Fruit fly (Drosophila melanogaster) whole organism, embryonic: ENCODE results near the gene CG43731.

Source experiments
- Asciz ChIP-seq: fragments of 200-800 bp; sonication (Bioruptor generic); optimal IDR thresholded peaks from 2 replicates; lab custom pipeline; 2017; ENCODE audit warnings: missing biosample characterization, mild to moderate bottlenecking, missing genetic modification characterization, missing genetic modification reagents
- BEAF-32 ChIP-seq: fragments of 200-800 bp; sonication (Bioruptor generic); optimal IDR thresholded peaks from 3 replicates; lab custom pipeline; 2017; ENCODE audit warnings: missing biosample characterization, missing genetic modification characterization, mild to moderate bottlenecking, moderate library complexity, missing genetic modification reagents
- Bgb ChIP-seq: fragments of 200-800 bp; sonication (Bioruptor generic); IDR thresholded peaks from 2 replicates; pipeline ENCODE4 v1.3.6; 2022; ENCODE audit warnings: missing biosample characterization, missing genetic modification characterization; ENCODE audit not compliant: partially characterized antibody
- BtbVII ChIP-seq: fragments of 200-800 bp; sonication (Bioruptor generic); optimal IDR thresholded peaks from 3 replicates; lab custom pipeline; 2017; ENCODE audit warnings: missing biosample characterization, mild to moderate bottlenecking, missing genetic modification characterization
- CG10321 ChIP-seq: fragments of 200-800 bp; sonication (Bioruptor generic); IDR thresholded peaks from 2 replicates; pipeline ENCODE4 v1.3.6; 2022; ENCODE audit warnings: missing biosample characterization, missing genetic modification characterization
- CG10431 ChIP-seq: fragments of 200-800 bp; sonication (Bioruptor generic); optimal IDR thresholded peaks from 3 replicates; lab custom pipeline; 2018; ENCODE audit warnings: missing biosample characterization, mild to moderate bottlenecking, missing genetic modification characterization
- CG11456 ChIP-seq: fragments of 200-800 bp; sonication (Bioruptor generic); IDR thresholded peaks from 3 replicates; pipeline ENCODE4 v1.3.6; 2022; ENCODE audit warnings: missing biosample characterization, missing genetic modification characterization
- CG12071 ChIP-seq: fragments of 200-800 bp; sonication (Bioruptor generic); optimal IDR thresholded peaks from 3 replicates; lab custom pipeline; 2018; ENCODE audit warnings: missing biosample characterization, mild to moderate bottlenecking, missing genetic modification characterization
- CG12104 ChIP-seq: fragments of 200-800 bp; sonication (Bioruptor generic); optimal IDR thresholded peaks from 3 replicates; lab custom pipeline; 2016; ENCODE audit warnings: missing biosample characterization, missing genetic modification characterization
- CG12155 ChIP-seq: fragments of 200-800 bp; sonication (Bioruptor generic); optimal IDR thresholded peaks from 3 replicates; lab custom pipeline; 2016; ENCODE audit warnings: missing biosample characterization, missing genetic modification characterization
- CG15011 ChIP-seq: fragments of 200-800 bp; sonication (Bioruptor generic); optimal IDR thresholded peaks from 3 replicates; lab custom pipeline; 2018; ENCODE audit warnings: missing biosample characterization, mild to moderate bottlenecking, missing genetic modification characterization
- CG1647 ChIP-seq: fragments of 200-800 bp; sonication (Bioruptor generic); optimal IDR thresholded peaks from 3 replicates; lab custom pipeline; 2016; ENCODE audit warnings: missing biosample characterization, missing genetic modification characterization
- CG17385 ChIP-seq: fragments of 200-800 bp; sonication (Bioruptor generic); optimal IDR thresholded peaks from 3 replicates; lab custom pipeline; 2018; ENCODE audit warnings: missing biosample characterization, mild to moderate bottlenecking, missing genetic modification characterization
- CG17802 ChIP-seq: fragments of 200-800 bp; sonication (Bioruptor generic); optimal IDR thresholded peaks from 2 replicates; lab custom pipeline; 2018; ENCODE audit warnings: missing biosample characterization, mild to moderate bottlenecking, missing genetic modification characterization, moderate library complexity
- CG17912 ChIP-seq: fragments of 200-800 bp; sonication (Bioruptor generic); optimal IDR thresholded peaks from 2 replicates; lab custom pipeline; 2018; ENCODE audit warnings: missing biosample characterization, mild to moderate bottlenecking, missing genetic modification characterization
- CG18619 ChIP-seq: fragments of 200-800 bp; sonication (Bioruptor generic); optimal IDR thresholded peaks from 3 replicates; lab custom pipeline; 2017; ENCODE audit warnings: missing biosample characterization, mild to moderate bottlenecking, missing genetic modification characterization
- CG3407 ChIP-seq: fragments of 200-800 bp; sonication (Bioruptor generic); optimal IDR thresholded peaks from 2 replicates; lab custom pipeline; 2018; ENCODE audit warnings: missing biosample characterization, mild to moderate bottlenecking, missing genetic modification characterization
- CG34224 ChIP-seq: fragments of 200-800 bp; sonication (Bioruptor generic); IDR thresholded peaks from 3 replicates; pipeline ENCODE4 v1.3.6; 2022; ENCODE audit warnings: missing biosample characterization, missing genetic modification characterization; ENCODE audit not compliant: partially characterized antibody
- CG4360 ChIP-seq: fragments of 200-800 bp; sonication (Bioruptor generic); IDR thresholded peaks from 2 replicates; pipeline ENCODE4 v1.3.6; 2022; ENCODE audit warnings: missing biosample characterization, missing genetic modification characterization
- CG43689 ChIP-seq: fragments of 200-800 bp; sonication (Bioruptor generic); IDR thresholded peaks from 2 replicates; pipeline ENCODE4 v1.3.6; 2022; ENCODE audit warnings: missing biosample characterization, missing genetic modification characterization
- CG4820 ChIP-seq: fragments of 200-800 bp; sonication (Bioruptor generic); optimal IDR thresholded peaks from 3 replicates; lab custom pipeline; 2016; ENCODE audit warnings: missing biosample characterization, missing genetic modification characterization
- CG5953 ChIP-seq: fragments of 200-800 bp; sonication (Bioruptor generic); IDR thresholded peaks from 2 replicates; pipeline ENCODE4 v1.3.6; 2022; ENCODE audit warnings: missing biosample characterization, missing genetic modification characterization
- CG8924 ChIP-seq: fragments of 200-800 bp; optimal IDR thresholded peaks from 3 replicates; lab custom pipeline; 2019; ENCODE audit warnings: missing biosample characterization, mild to moderate bottlenecking, missing genetic modification characterization, moderate library complexity
- Camta ChIP-seq: fragments of 200-800 bp; sonication (Bioruptor generic); optimal IDR thresholded peaks from 2 replicates; lab custom pipeline; 2016; ENCODE audit warnings: missing biosample characterization, missing genetic modification characterization
- CrebB ChIP-seq: fragments of 200-800 bp; sonication (Bioruptor generic); optimal IDR thresholded peaks from 3 replicates; lab custom pipeline; 2018; ENCODE audit warnings: missing biosample characterization, mild to moderate bottlenecking, missing genetic modification characterization
- Dip3 ChIP-seq: fragments of 200-800 bp; sonication (Bioruptor generic); optimal IDR thresholded peaks from 3 replicates; lab custom pipeline; 2016; ENCODE audit warnings: missing biosample characterization, missing genetic modification characterization
- Drgx ChIP-seq: fragments of 200-800 bp; sonication (Bioruptor generic); IDR thresholded peaks from 2 replicates; pipeline ENCODE4 v1.3.6; 2022; ENCODE audit warnings: missing biosample characterization, missing genetic modification characterization
- Ets65A ChIP-seq: fragments of 200-800 bp; sonication (Bioruptor generic); peaks from one replicate; lab custom pipeline; 2016; ENCODE audit warnings: missing biosample characterization, missing genetic modification characterization
- Hey ChIP-seq: fragments of 200-800 bp; sonication (Bioruptor generic); optimal IDR thresholded peaks from 3 replicates; lab custom pipeline; 2018; ENCODE audit warnings: missing biosample characterization, mild to moderate bottlenecking, missing genetic modification characterization
- Optix ChIP-seq: fragments of 200-800 bp; sonication (Bioruptor generic); IDR thresholded peaks from 3 replicates; pipeline ENCODE4 v1.3.6; 2022; ENCODE audit warnings: missing biosample characterization, missing genetic modification characterization
- PHDP ChIP-seq: fragments of 200-800 bp; sonication (Bioruptor generic); optimal IDR thresholded peaks from 3 replicates; lab custom pipeline; 2018; ENCODE audit warnings: missing biosample characterization, mild to moderate bottlenecking, missing genetic modification characterization, moderate library complexity
- Side ChIP-seq: fragments of 200-800 bp; sonication (Bioruptor generic); optimal IDR thresholded peaks from 2 replicates; lab custom pipeline; 2016; ENCODE audit warnings: missing biosample characterization, missing genetic modification characterization
- Stat92E ChIP-seq, 3 experiments: fragments of >200 bp in 2 of 3; fragments of 200-800 bp in 1 of 3; sonication (Bioruptor generic) in 1 of 3; optimal IDR thresholded peaks; 2 replicates each; lab custom pipeline; 2017 to 2019; ENCODE audit warnings: missing biosample characterization in 3 of 3, missing genetic modification characterization in 3 of 3, mild to moderate bottlenecking in 1 of 3, moderate library complexity in 1 of 3
- chm ChIP-seq: fragments of 200-800 bp; sonication (Bioruptor generic); IDR thresholded peaks from 2 replicates; pipeline ENCODE4 v1.3.6; 2022; ENCODE audit warnings: missing biosample characterization, missing genetic modification characterization
- exex ChIP-seq: fragments of 200-800 bp; sonication (Bioruptor generic); optimal IDR thresholded peaks from 4 replicates; lab custom pipeline; 2018; ENCODE audit warnings: missing biosample characterization, mild to moderate bottlenecking, missing genetic modification characterization, moderate library complexity
- gt ChIP-seq: fragments of 200-800 bp; sonication (Bioruptor generic); IDR thresholded peaks from 2 replicates; pipeline ENCODE4 v1.3.6; 2022; ENCODE audit warnings: missing biosample characterization, missing genetic modification characterization
- h ChIP-seq: fragments of >200 bp; optimal IDR thresholded peaks from 2 replicates; lab custom pipeline; 2017
- kay ChIP-seq: fragments of 200-800 bp; sonication (Bioruptor generic); optimal IDR thresholded peaks from 2 replicates; lab custom pipeline; 2016; ENCODE audit warnings: missing biosample characterization, missing genetic modification characterization
- mam ChIP-seq: fragments of 200-800 bp; sonication (Bioruptor generic); optimal IDR thresholded peaks from 3 replicates; lab custom pipeline; 2016; ENCODE audit warnings: missing biosample characterization, missing genetic modification characterization
- otp ChIP-seq: fragments of 200-800 bp; sonication (Bioruptor generic); IDR thresholded peaks from 3 replicates; pipeline ENCODE4, ENCODE4 v1.3.6; 2022; ENCODE audit warnings: missing biosample characterization, missing genetic modification characterization
- peb ChIP-seq: fragments of 200-800 bp; sonication (Bioruptor generic); IDR thresholded peaks from 2 replicates; pipeline ENCODE4 v1.3.6; 2022; ENCODE audit warnings: missing biosample characterization, missing genetic modification characterization
- pum ChIP-seq: fragments of 200-800 bp; sonication (Bioruptor generic); optimal IDR thresholded peaks from 2 replicates; lab custom pipeline; 2016; ENCODE audit warnings: missing biosample characterization, missing genetic modification characterization
- pzg ChIP-seq: fragments of 200-800 bp; sonication (Bioruptor generic); optimal IDR thresholded peaks from 3 replicates; lab custom pipeline; 2018; ENCODE audit warnings: missing biosample characterization, mild to moderate bottlenecking, missing genetic modification characterization, moderate library complexity
- seq ChIP-seq: fragments of 200-800 bp; sonication (Bioruptor generic); IDR thresholded peaks from 2 replicates; pipeline ENCODE4 v1.3.6; 2022; ENCODE audit warnings: missing biosample characterization, missing genetic modification characterization
- slou ChIP-seq: fragments of 200-800 bp; sonication (Bioruptor generic); optimal IDR thresholded peaks from 3 replicates; lab custom pipeline; 2016; ENCODE audit warnings: missing biosample characterization, missing genetic modification characterization
- slp2 ChIP-seq: fragments of 200-800 bp; sonication (Bioruptor generic); optimal IDR thresholded peaks from 2 replicates; lab custom pipeline; 2016; ENCODE audit warnings: missing biosample characterization, missing genetic modification characterization
- stwl ChIP-seq: fragments of 200-800 bp; sonication (Bioruptor generic); optimal IDR thresholded peaks from 3 replicates; lab custom pipeline; 2018; ENCODE audit warnings: missing biosample characterization, mild to moderate bottlenecking, missing genetic modification characterization, moderate library complexity
- unpg ChIP-seq: fragments of 200-800 bp; sonication (Bioruptor generic); optimal IDR thresholded peaks from 3 replicates; lab custom pipeline; 2018; ENCODE audit warnings: missing biosample characterization, mild to moderate bottlenecking, missing genetic modification characterization, moderate library complexity
- z ChIP-seq: fragments of 200-800 bp; sonication (Bioruptor generic); IDR thresholded peaks from 3 replicates; pipeline ENCODE4 v1.3.6; 2022; ENCODE audit warnings: missing biosample characterization, missing genetic modification characterization
- zfh1 ChIP-seq: fragments of 200-800 bp; sonication (Bioruptor generic); IDR thresholded peaks from 3 replicates; pipeline ENCODE4 v1.3.6; 2022; ENCODE audit warnings: missing biosample characterization, missing genetic modification characterization

The CG43731 gene

dm6 chr2L:19141435-19142126 is 39.7 kb downstream of the CG43731 start (continued):
- TF ChIP-seq slp2 (GFP tag; lab: Kevin White, UChicago) = peak; percentile 48
- TF ChIP-seq CG17912 = no peak
- no peak for TF ChIP-seq CG10321
- TF ChIP-seq Bgb = no peak
- 0 out of 3 replicates have a peak, but pooled peaks have one; percentile 31 for TF ChIP-seq zfh1 (GFP tag; lab: Robert Waterston, UW)
- TF ChIP-seq CG43689 = no peak
- no peak for TF ChIP-seq CG34224 (GFP tag; lab: Robert Waterston, UW)
- peak; percentile 73 for TF ChIP-seq Dip3 (GFP tag; lab: Kevin White, UChicago)
- peak; percentile 68 for TF ChIP-seq CG1647 (GFP tag; lab: Kevin White, UChicago)
- TF ChIP-seq otp = 0 out of 3 replicates have a peak, but pooled peaks have one; percentile 9
- TF ChIP-seq CG4360 (GFP tag; lab: Robert Waterston, UW) = no peak
- peak; percentile 77 for TF ChIP-seq CG12104 (GFP tag; lab: Kevin White, UChicago)
- peak; percentile 10 for TF ChIP-seq kay (GFP tag; lab: Kevin White, UChicago)
- no peak for TF ChIP-seq BEAF-32 (GFP tag; lab: Kevin White, UChicago)
- TF ChIP-seq CG10431 = peak; percentile 58
- no peak for TF ChIP-seq gt (GFP tag; lab: Robert Waterston, UW)
- no peak for TF ChIP-seq CG5953 (GFP tag; lab: Robert Waterston, UW)
- TF ChIP-seq CG3407 = peak; percentile 54
- no peak for TF ChIP-seq pzg (GFP tag; lab: Kevin White, UChicago)
- peak; percentile 71 for TF ChIP-seq unpg
- no peak for TF ChIP-seq seq (GFP tag; lab: Robert Waterston, UW)
- TF ChIP-seq CG15011 (GFP tag; lab: Kevin White, UChicago) = peak; percentile 63
- TF ChIP-seq Drgx (GFP tag; lab: Robert Waterston, UW) = peak; percentile 66; the same call in 1 of the 2 replicates
- TF ChIP-seq CG11456 (GFP tag; lab: Robert Waterston, UW) = no peak
- peak; percentile 67 for TF ChIP-seq CG4820 (GFP tag; lab: Kevin White, UChicago)
- no peak for TF ChIP-seq Optix (GFP tag; lab: Robert Waterston, UW)
- peak; percentile 81 for TF ChIP-seq BtbVII (GFP tag; lab: Kevin White, UChicago)
- TF ChIP-seq z = no peak
- peak; percentile 63 for TF ChIP-seq Side (GFP tag; lab: Kevin White, UChicago)
- peak; percentile 38 for TF ChIP-seq pum
- TF ChIP-seq stwl (tag; lab: Kevin White, UChicago) = no peak
- TF ChIP-seq slou (GFP tag; lab: Kevin White, UChicago) = peak; percentile 66
- TF ChIP-seq mam (GFP tag; lab: Kevin White, UChicago) = peak; percentile 56
- TF ChIP-seq PHDP (tag; lab: Kevin White, UChicago) = peak; percentile 77
- no peak for TF ChIP-seq chm (GFP tag; lab: Robert Waterston, UW)
- TF ChIP-seq Ets65A (GFP tag; lab: Kevin White, UChicago) = peak; percentile 92
- TF ChIP-seq Camta (GFP tag; lab: Kevin White, UChicago) = peak; percentile 76
- TF ChIP-seq CG8924 (tag; lab: Kevin White, UChicago) = peak; percentile 86
- peak; percentile 68 for TF ChIP-seq CG12155 (GFP tag; lab: Kevin White, UChicago)
- peak; percentile 74 for TF ChIP-seq CG18619 (GFP tag; lab: Kevin White, UChicago)
- TF ChIP-seq peb (GFP tag; lab: Robert Waterston, UW) = no peak
- TF ChIP-seq Asciz (GFP tag; lab: Kevin White, UChicago) = peak; percentile 65
- TF ChIP-seq CG17802 (tag; lab: Kevin White, UChicago) = peak; percentile 35
- TF ChIP-seq exex (tag; lab: Kevin White, UChicago) = peak; percentile 31
- peak in 1 of 3 experiments; percentile 5 for TF ChIP-seq Stat92E (GFP tag; optimal IDR thresholded peaks at IDR 0.05; lab: Kevin White, UChicago)
- no peak for TF ChIP-seq h (lab: Kevin White, UChicago)
- no peak for TF ChIP-seq Hey (tag; lab: Kevin White, UChicago)
- TF ChIP-seq CrebB (tag; lab: Kevin White, UChicago) = peak; percentile 48
- peak; percentile 52 for TF ChIP-seq CG12071 (GFP tag; lab: Kevin White, UChicago)
- peak; percentile 50 for TF ChIP-seq CG17385 (GFP tag; lab: Kevin White, UChicago)
